Worm (Caenorhabditis elegans) whole organism, L3 larva: ENCODE data around the gene ddb-1.

Source experiments
- nhr-12 ChIP-seq: fragments of 150-350 bp; optimal IDR thresholded peaks from 2 replicates; lab custom pipeline; 2014; ENCODE audit warnings: missing biosample characterization, missing genetic modification characterization
- nhr-23 ChIP-seq: fragments of 150-350 bp; optimal IDR thresholded peaks from 2 replicates; lab custom pipeline; 2014; ENCODE audit warnings: missing biosample characterization, missing genetic modification reagents, missing genetic modification characterization
- zag-1 ChIP-seq: fragments of 150-350 bp; optimal IDR thresholded peaks from 2 replicates; lab custom pipeline; 2014; ENCODE audit warnings: missing biosample characterization, missing genetic modification characterization

DNA sequence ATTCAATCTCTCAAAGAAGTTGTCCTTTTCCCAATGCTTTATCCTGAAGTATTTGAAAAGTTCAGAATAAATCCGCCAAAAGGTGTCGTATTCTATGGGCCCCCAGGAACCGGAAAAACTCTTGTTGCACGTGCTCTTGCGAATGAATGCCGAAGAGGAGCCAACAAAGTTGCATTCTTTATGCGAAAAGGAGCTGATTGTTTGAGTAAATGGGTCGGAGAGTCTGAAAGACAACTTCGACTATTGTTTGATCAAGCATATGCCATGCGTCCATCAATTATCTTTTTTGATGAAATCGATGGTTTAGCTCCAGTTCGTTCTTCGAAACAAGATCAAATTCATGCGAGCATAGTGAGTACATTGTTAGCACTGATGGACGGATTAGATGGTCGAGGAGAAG, 40.2 kb downstream of the ddb-1 start:
- no peak for TF ChIP-seq zag-1 (tag; lab: Kevin White, UChicago)
- TF ChIP-seq nhr-23 (tag; lab: Kevin White, UChicago), result no peak
- no peak for TF ChIP-seq nhr-12 (tag; lab: Kevin White, UChicago)
